Fruit fly (Drosophila melanogaster) whole organism, wandering third instar larva: ENCODE data around the gene Sgs8.

ENCODE experiments used
- Abd-B ChIP-seq: fragments of >200 bp; optimal IDR thresholded peaks from 2 replicates; lab custom pipeline; 2017; ENCODE audit warnings: missing biosample characterization, missing genetic modification characterization
- CG32264 ChIP-seq: fragments of 200-800 bp; sonication (Bioruptor generic); optimal IDR thresholded peaks from 2 replicates; lab custom pipeline; 2016; ENCODE audit warnings: missing biosample characterization, missing genetic modification characterization
- CG9705 ChIP-seq: fragments of 200-800 bp; sonication (Bioruptor generic); optimal IDR thresholded peaks from 2 replicates; lab custom pipeline; 2018; ENCODE audit warnings: missing biosample characterization, mild to moderate bottlenecking, missing genetic modification characterization
- CrebA ChIP-seq: fragments of 200-800 bp; sonication (Bioruptor generic); optimal IDR thresholded peaks from 2 replicates; lab custom pipeline; 2016; ENCODE audit warnings: missing biosample characterization, mild to moderate bottlenecking, missing genetic modification characterization, borderline replicate concordance
- Dfd ChIP-seq: fragments of >200 bp; optimal IDR thresholded peaks from 2 replicates; lab custom pipeline; 2017; ENCODE audit warnings: missing biosample characterization, missing genetic modification characterization
- Dif ChIP-seq: fragments of 200-275, 200-300 bp; sonication (Bioruptor generic); optimal IDR thresholded peaks from 2 replicates; lab custom pipeline; 2018; ENCODE audit warnings: missing biosample characterization, missing genetic modification characterization; ENCODE audit not compliant: partially characterized antibody
- HLH106 ChIP-seq: fragments of 200-800 bp; optimal IDR thresholded peaks from 3 replicates; lab custom pipeline; 2019; ENCODE audit warnings: missing biosample characterization, mild to moderate bottlenecking, missing genetic modification characterization, moderate library complexity
- Hnf4 ChIP-seq: fragments of 200-800 bp; sonication (Bioruptor generic); optimal IDR thresholded peaks from 2 replicates; lab custom pipeline; 2016; ENCODE audit warnings: missing biosample characterization, mild to moderate bottlenecking, missing genetic modification characterization
- OdsH ChIP-seq: fragments of 200-800 bp; sonication (Bioruptor generic); optimal IDR thresholded peaks from 2 replicates; lab custom pipeline; 2016; ENCODE audit warnings: missing biosample characterization, mild to moderate bottlenecking, missing genetic modification characterization
- Rel ChIP-seq, 2 experiments: fragments of 200-800 bp; sonication (Bioruptor generic) in 1 of 2; optimal IDR thresholded peaks; 2 replicates in 1 of 2; 3 replicates in 1 of 2; lab custom pipeline; 2016 to 2019; ENCODE audit warnings: mild to moderate bottlenecking in 2 of 2, missing biosample characterization in 2 of 2, missing genetic modification characterization in 2 of 2, moderate library complexity in 1 of 2
- Sp1 ChIP-seq: fragments of 200-800 bp; sonication (Bioruptor generic); optimal IDR thresholded peaks from 3 replicates; lab custom pipeline; 2019; ENCODE audit warnings: missing biosample characterization, mild to moderate bottlenecking, missing genetic modification characterization, moderate library complexity
- Vsx2 ChIP-seq: fragments of 200-300, 225-300 bp; sonication (Bioruptor generic); optimal IDR thresholded peaks from 2 replicates; lab custom pipeline; 2018; ENCODE audit warnings: missing biosample characterization, missing genetic modification characterization; ENCODE audit not compliant: partially characterized antibody
- br ChIP-seq: fragments of 200-800 bp; sonication (Bioruptor generic); optimal IDR thresholded peaks from 2 replicates; lab custom pipeline; 2016; ENCODE audit warnings: missing biosample characterization, missing genetic modification characterization
- brk ChIP-seq: fragments of 200-800 bp; sonication (Bioruptor generic); optimal IDR thresholded peaks from 2 replicates; lab custom pipeline; 2016; ENCODE audit warnings: missing biosample characterization, mild to moderate bottlenecking, missing genetic modification characterization
- dsf ChIP-seq: sonication (Bioruptor generic); optimal IDR thresholded peaks from 2 replicates; lab custom pipeline; 2016; ENCODE audit warnings: missing biosample characterization, missing genetic modification characterization, borderline replicate concordance
- ey ChIP-seq: fragments of 200-800 bp; sonication (Bioruptor generic); optimal IDR thresholded peaks from 2 replicates; lab custom pipeline; 2016; ENCODE audit warnings: missing biosample characterization, missing genetic modification characterization
- foxo ChIP-seq, 2 experiments: fragments of 200-800 bp; sonication (Bioruptor generic); optimal IDR thresholded peaks; 2 replicates in 1 of 2; 3 replicates in 1 of 2; lab custom pipeline; 2016 to 2017; ENCODE audit warnings: missing biosample characterization in 2 of 2, missing genetic modification characterization in 2 of 2
- fru ChIP-seq: fragments of 200-800 bp; sonication (Bioruptor generic); optimal IDR thresholded peaks from 3 replicates; lab custom pipeline; 2016; ENCODE audit warnings: missing biosample characterization, mild to moderate bottlenecking, missing genetic modification characterization
- h ChIP-seq: fragments of 200-800 bp; sonication (Bioruptor generic); optimal IDR thresholded peaks from 3 replicates; lab custom pipeline; 2016; ENCODE audit warnings: missing biosample characterization, mild to moderate bottlenecking, missing genetic modification characterization
- jim ChIP-seq: fragments of 175-275, 200-325 bp; sonication (Bioruptor generic); optimal IDR thresholded peaks from 2 replicates; lab custom pipeline; 2016; ENCODE audit warnings: missing biosample characterization, mild to moderate bottlenecking, missing genetic modification characterization
- lola ChIP-seq: fragments of >200 bp; optimal IDR thresholded peaks from 2 replicates; lab custom pipeline; 2017; ENCODE audit warnings: missing biosample characterization, missing genetic modification characterization
- pan ChIP-seq: fragments of >200 bp; optimal IDR thresholded peaks from 2 replicates; lab custom pipeline; 2017
- psq ChIP-seq: fragments of 200-800 bp; sonication (Bioruptor generic); optimal IDR thresholded peaks from 3 replicates; lab custom pipeline; 2017; ENCODE audit warnings: missing biosample characterization, mild to moderate bottlenecking, missing genetic modification characterization, moderate library complexity
- rgr ChIP-seq: fragments of 200-800 bp; sonication (Bioruptor generic); optimal IDR thresholded peaks from 3 replicates; lab custom pipeline; 2016; ENCODE audit warnings: missing biosample characterization, mild to moderate bottlenecking, missing genetic modification characterization
- sage ChIP-seq: fragments of 200-800 bp; sonication (Bioruptor generic); optimal IDR thresholded peaks from 2 replicates; lab custom pipeline; 2016; ENCODE audit warnings: missing biosample characterization, mild to moderate bottlenecking, missing genetic modification characterization
- sv ChIP-seq: fragments of 200-800 bp; sonication (Bioruptor generic); optimal IDR thresholded peaks from 3 replicates; lab custom pipeline; 2016; ENCODE audit warnings: missing biosample characterization, missing genetic modification characterization
- tai ChIP-seq: sonication (Bioruptor generic); optimal IDR thresholded peaks from 2 replicates; lab custom pipeline; 2016; ENCODE audit warnings: missing biosample characterization, missing genetic modification characterization
- woc ChIP-seq: sonication (Bioruptor generic); optimal IDR thresholded peaks from 2 replicates; lab custom pipeline; 2016; ENCODE audit warnings: missing biosample characterization, mild to moderate bottlenecking, missing genetic modification characterization

The Sgs8 gene

DNA sequence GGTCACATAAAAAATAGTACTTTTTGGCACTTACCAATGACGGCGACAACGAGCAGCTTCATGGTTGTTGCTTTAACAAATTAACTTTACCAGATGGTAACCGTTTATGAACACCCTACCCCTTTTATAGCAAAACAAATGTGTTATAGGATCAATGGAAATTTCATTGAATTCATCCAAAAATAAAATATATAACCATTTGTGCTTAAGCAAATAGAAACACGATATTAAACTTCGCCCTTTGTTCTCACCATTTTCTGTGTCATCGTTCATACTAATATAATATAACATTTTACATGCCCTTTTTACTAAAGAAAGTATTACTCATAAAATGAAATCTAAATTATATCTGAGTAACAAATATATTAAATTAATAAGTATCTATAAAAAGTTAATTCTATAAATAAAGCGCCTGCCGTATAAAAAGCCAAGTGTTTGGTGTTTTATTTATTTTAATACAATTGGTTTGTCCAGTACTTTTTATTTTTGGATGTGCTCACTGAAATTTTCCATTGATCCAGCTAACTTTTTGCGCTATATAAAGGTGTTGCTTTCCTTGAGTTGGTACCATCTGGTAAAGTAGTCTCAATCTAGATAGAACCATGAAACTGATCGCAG, at the start of gene Sgs8, which contains the start of gene Sgs7:
Gene Sgs8 (minus strand): TSS at position 101 of the 618 bp plus-strand sequence.
Gene Sgs7 (plus strand): TSS at position 568 of the 618 bp plus-strand sequence.
- no peak for TF ChIP-seq fru (GFP tag; lab: Kevin White, UChicago)
- no peak for TF ChIP-seq lola
- no peak for TF ChIP-seq sv (GFP tag; lab: Kevin White, UChicago)
- no peak for TF ChIP-seq pan (lab: Kevin White, UChicago)
- TF ChIP-seq, all 38 proteins: peak for 0

DNA sequence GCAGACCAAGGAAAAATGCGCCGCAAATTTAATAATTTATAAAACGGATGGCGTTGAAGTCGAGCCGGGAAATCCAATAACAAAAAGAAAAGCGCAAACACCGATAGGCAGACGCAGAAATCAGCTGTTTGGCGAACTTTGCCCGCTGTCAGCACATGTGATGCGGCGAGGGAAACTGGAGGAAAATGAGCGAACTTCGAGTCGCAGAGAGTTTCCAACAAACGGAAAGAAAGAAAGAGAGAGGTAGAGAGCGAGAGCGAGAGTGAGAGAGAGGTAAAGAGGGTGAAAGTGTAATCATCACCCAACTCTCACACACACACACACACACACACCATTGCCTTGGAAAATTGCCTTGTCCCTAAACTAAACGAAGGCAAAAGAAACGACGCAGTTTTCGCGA, 48.0 kb upstream of the Sgs8 start:
- TF ChIP-seq CG32264 (no peak), tai (no peak), psq (GFP tag; lab: Kevin White, UChicago) (no peak), Rel (GFP tag; optimal IDR thresholded peaks at IDR 0.05; lab: Kevin White, UChicago) (no peak), Rel (tag; optimal IDR thresholded peaks at IDR 0.05; lab: Kevin White, UChicago) (no peak), Dif (no peak), brk (GFP tag; lab: Kevin White, UChicago) (no peak)

DNA sequence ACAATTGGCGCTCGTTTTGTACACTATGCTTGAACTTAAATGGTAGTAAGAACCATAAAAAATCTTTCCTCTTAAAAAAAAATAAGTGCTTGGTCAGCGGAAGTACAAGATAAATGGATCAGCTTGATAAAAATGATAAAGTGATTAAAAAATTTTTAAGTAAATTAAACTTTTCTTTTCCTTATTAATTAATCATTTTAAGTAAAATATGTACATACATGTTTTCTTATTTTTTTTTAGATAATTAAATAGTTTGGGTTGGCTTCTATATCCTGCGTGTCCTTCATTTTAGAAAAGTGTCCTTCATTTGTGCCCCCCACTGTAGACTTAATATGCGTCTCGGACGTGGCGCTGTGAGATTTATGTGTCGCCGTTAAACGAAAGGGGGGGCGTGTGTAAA, 47.4 kb upstream of the Sgs8 start:
- TF ChIP-seq sv (GFP tag; lab: Kevin White, UChicago): peak; percentile 17
- TF ChIP-seq fru (GFP tag; lab: Kevin White, UChicago): peak; percentile 15
- no peak for TF ChIP-seq jim

DNA sequence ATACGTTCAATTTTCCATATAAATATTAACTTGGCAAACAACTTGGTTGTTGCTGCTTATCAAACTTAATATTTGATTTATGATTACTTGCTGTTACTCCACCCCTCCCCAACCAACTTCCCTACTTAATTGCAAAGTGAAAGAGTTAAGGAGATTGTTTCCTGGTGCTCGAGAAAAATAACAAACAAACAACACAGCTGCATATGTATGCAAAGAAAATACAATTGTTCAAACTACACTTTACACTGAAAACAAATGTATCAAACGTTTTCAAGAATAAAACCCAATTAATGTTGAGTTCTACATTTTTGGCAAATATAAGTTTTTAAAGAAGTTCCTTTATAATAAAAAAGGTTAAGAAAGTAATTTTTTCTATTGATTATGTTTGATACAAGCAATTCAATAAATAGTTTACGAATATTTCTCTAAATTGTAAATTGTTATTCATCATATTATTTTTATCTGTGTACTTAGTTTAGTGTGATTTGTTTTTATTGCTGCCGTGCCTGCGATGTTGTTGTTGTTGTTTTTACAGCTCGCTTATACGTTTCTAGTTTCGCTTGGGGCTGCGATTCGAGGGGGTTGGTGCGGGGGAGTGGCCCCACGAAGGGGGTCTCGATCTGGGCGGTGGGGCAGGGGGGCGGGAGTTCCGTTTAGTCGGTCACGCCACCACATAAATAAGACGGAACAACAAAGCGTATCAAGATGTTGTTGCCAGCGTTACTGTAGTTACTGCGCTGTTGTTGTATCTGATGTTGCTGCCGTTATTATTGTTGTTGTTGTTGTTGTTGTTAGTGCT, 46.7 kb upstream of the Sgs8 start:
- TF ChIP-seq sv (GFP tag; lab: Kevin White, UChicago) (peak; percentile 57), Abd-B (GFP tag; lab: Kevin White, UChicago) (no peak), Dfd (GFP tag; lab: Kevin White, UChicago) (peak; percentile 89), dsf (GFP tag; lab: Kevin White, UChicago) (no peak)

DNA sequence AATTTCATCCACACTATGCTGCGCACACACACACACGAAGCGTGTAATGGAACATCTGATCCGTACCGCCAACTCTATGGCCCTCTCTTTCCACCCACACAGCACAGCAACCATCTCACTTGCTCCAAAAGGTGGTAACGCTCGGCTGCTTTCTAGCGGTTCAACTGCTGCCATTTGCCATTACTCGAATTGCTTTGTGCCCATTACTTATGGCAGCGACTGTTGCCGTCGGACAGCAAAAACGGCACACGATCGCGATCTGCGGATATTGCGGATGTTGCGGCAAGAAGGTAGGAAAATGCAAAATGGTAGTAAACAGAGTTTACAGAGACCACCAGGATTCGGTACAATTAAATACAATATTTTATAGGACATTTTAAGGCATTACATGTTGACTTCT, 45.6 kb upstream of the Sgs8 start:
- TF ChIP-seq CG9705 (no peak), lola (no peak), CrebA (GFP tag; lab: Kevin White, UChicago) (no peak), woc (GFP tag; lab: Kevin White, UChicago) (no peak), pan (lab: Kevin White, UChicago) (no peak), h (GFP tag; lab: Kevin White, UChicago) (no peak)
- TF ChIP-seq, all 38 proteins: peak for 0

DNA sequence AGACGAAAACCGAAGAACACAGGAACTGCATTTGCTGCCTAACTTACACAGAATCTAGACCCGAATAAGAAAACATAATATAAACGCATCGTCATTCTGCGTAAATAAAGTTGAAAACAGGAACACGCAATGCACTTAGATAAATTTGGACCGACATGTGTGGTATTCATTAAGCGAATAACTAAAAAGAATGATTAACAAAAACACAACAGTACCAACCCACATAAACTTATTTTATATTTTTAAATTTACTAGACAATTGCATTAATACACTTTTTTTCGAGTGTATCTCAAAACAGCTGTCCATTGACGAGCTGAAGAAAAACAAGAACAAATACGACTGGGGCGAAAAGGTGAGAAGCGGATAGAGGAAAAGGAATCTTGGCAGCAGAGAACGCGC, 45.1 kb upstream of the Sgs8 start:
- TF ChIP-seq Hnf4 (GFP tag; lab: Kevin White, UChicago) (peak; percentile 47), br (GFP tag; lab: Kevin White, UChicago) (peak; percentile 45), sage (peak; percentile 54), rgr (GFP tag; lab: Kevin White, UChicago) (peak; percentile 44), fru (GFP tag; lab: Kevin White, UChicago) (peak; percentile 47), HLH106 (tag; lab: Kevin White, UChicago) (peak; percentile 57), Sp1 (GFP tag; lab: Kevin White, UChicago) (peak; percentile 38), pan (lab: Kevin White, UChicago) (no peak), psq (GFP tag; lab: Kevin White, UChicago) (peak; percentile 60), OdsH (GFP tag; lab: Kevin White, UChicago) (peak; percentile 55), foxo (GFP tag; optimal IDR thresholded peaks at IDR 0.05; lab: Kevin White, UChicago) (peak in 1 of 2 experiments; percentile 60), CG32264 (no peak), h (GFP tag; lab: Kevin White, UChicago) (peak; percentile 72), brk (GFP tag; lab: Kevin White, UChicago) (peak; percentile 11), Vsx2 (GFP tag; lab: Kevin White, UChicago) (no peak), ey (GFP tag; lab: Kevin White, UChicago) (peak; percentile 54), dsf (GFP tag; lab: Kevin White, UChicago) (no peak), sv (GFP tag; lab: Kevin White, UChicago) (peak; percentile 72)
